Fruit fly (Drosophila melanogaster) whole organism, pupa: Measurements from ENCODE around the gene CG43156.

ENCODE experiments used
- CG12605 ChIP-seq: fragments of 200-800 bp; sonication (Bioruptor generic); IDR thresholded peaks from 2 replicates; pipeline ENCODE4 v1.3.6; 2022; ENCODE audit warnings: missing biosample characterization, missing genetic modification characterization
- CG32121 ChIP-seq: fragments of 200-800 bp; sonication (Bioruptor generic); IDR thresholded peaks from 2 replicates; pipeline ENCODE4 v1.3.6; 2022; ENCODE audit warnings: missing biosample characterization, missing genetic modification characterization
- CG34367 ChIP-seq: fragments of 200-800 bp; sonication (Bioruptor generic); optimal IDR thresholded peaks from 2 replicates; lab custom pipeline; 2018; ENCODE audit warnings: missing biosample characterization, mild to moderate bottlenecking, missing genetic modification characterization
- CG4496 ChIP-seq: fragments of 200-800 bp; sonication (Bioruptor generic); IDR thresholded peaks from 3 replicates; pipeline ENCODE4 v1.3.6; 2022; ENCODE audit warnings: missing biosample characterization, missing genetic modification characterization
- fd96Ca ChIP-seq: fragments of 200-800 bp; sonication (Bioruptor generic); IDR thresholded peaks from 3 replicates; pipeline ENCODE4 v1.3.6; 2022; ENCODE audit warnings: missing biosample characterization, missing genetic modification characterization
- gl ChIP-seq: fragments of 200-800 bp; sonication (Bioruptor generic); optimal IDR thresholded peaks from 2 replicates; lab custom pipeline; 2018; ENCODE audit warnings: missing biosample characterization, mild to moderate bottlenecking, missing genetic modification characterization
- rn ChIP-seq: fragments of 200-800 bp; sonication (Bioruptor generic); IDR thresholded peaks from 2 replicates; pipeline ENCODE4 v1.3.6; 2022; ENCODE audit warnings: missing biosample characterization, missing genetic modification characterization

DNA sequence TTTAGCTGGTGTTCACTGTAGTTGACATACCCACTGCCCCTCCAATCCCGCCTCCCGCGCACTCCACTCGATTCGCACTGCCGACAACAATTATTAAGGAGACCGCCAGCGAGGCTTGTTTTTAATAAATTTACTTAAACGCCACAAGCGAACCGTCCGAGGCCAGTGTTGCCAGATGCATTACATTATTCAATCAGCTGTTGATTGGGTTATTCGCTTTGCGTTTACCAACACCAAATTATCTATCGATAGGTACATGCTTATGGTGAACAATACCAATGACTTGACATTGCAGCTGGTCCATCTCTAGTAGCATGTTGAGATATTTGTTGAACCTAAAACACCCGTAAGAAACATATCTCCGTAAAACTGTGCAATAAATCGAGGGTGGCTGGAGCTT is 19.7 kb downstream of the CG43156 start, which contains the start of the genes CG10353 and SelG:
- TF ChIP-seq CG34367 (tag; lab: Kevin White, UChicago), result no peak
- no peak for TF ChIP-seq rn (GFP tag; lab: Robert Waterston, UW)
- no peak for TF ChIP-seq CG32121 (GFP tag; lab: Robert Waterston, UW)
- no peak for TF ChIP-seq gl (tag; lab: Kevin White, UChicago)
- no peak for TF ChIP-seq CG4496 (GFP tag; lab: Robert Waterston, UW)
- no peak for TF ChIP-seq fd96Ca (GFP tag; lab: Robert Waterston, UW)
- TF ChIP-seq CG12605 (GFP tag; lab: Robert Waterston, UW), result no peak
